Fruit fly (Drosophila melanogaster): ENCODE results near the gene Dnai2.

Gene Dnai2

dm6 chr3L:11707978-11708632 lies 9.0 kb upstream of the Dnai2 start, which contains the start of gene CG11658:
Gene CG11658, minus strand, starts transcription at chr3L:11708553.
- TF ChIP-seq CG10669 (GFP tag; optimal IDR thresholded peaks at IDR 0.05) (no peak), Sox15 (GFP tag; optimal IDR thresholded peaks at IDR 0.05) (no peak), CG34406 (GFP tag; optimal IDR thresholded peaks at IDR 0.05) (no peak), acj6 (GFP tag; optimal IDR thresholded peaks at IDR 0.05) (no peak), CG6808 (GFP tag; optimal IDR thresholded peaks at IDR 0.05) (peak; percentile 29), Eip75B (GFP tag; optimal IDR thresholded peaks at IDR 0.05) (no peak), CG11762 (GFP tag; optimal IDR thresholded peaks at IDR 0.05; ENCODE audit: insufficient read depth) (no peak), Ets96B (tag; optimal IDR thresholded peaks at IDR 0.05) (peak; percentile 39), Sox14 (GFP tag; optimal IDR thresholded peaks at IDR 0.05) (no peak), CG6163 (GFP tag; IDR thresholded peaks at IDR 0.05) (peak; percentile 77), CG6792 (GFP tag; optimal IDR thresholded peaks at IDR 0.05) (no peak), CG7368 (GFP tag; optimal IDR thresholded peaks at IDR 0.05) (no peak), vri (GFP tag; optimal IDR thresholded peaks at IDR 0.05) (peak; percentile 37), eg (GFP tag; IDR thresholded peaks at IDR 0.05) (peak; percentile 68; the same call in 2 of the 3 replicates), CG16779 (tag; optimal IDR thresholded peaks at IDR 0.05) (peak; percentile 57), fkh (GFP tag; optimal IDR thresholded peaks at IDR 0.05) (peak; percentile 39), CG6854 (GFP tag; optimal IDR thresholded peaks at IDR 0.05) (peak; percentile 26), CG4318 (GFP tag; optimal IDR thresholded peaks at IDR 0.05) (no peak), CG32006 (GFP tag; optimal IDR thresholded peaks at IDR 0.05) (no peak), Sox102F (GFP tag; optimal IDR thresholded peaks at IDR 0.05) (no peak), Hr4 (GFP tag; optimal IDR thresholded peaks at IDR 0.05) (no peak), pdm3 (GFP tag; optimal IDR thresholded peaks at IDR 0.05) (no peak), CG6276 (GFP tag; optimal IDR thresholded peaks at IDR 0.05) (peak; percentile 12), fd85E (GFP tag; optimal IDR thresholded peaks at IDR 0.05) (peak; percentile 6), spab (GFP tag; optimal IDR thresholded peaks at IDR 0.05) (no peak), Ets21C (GFP tag; optimal IDR thresholded peaks at IDR 0.05) (no peak), CG31627 (GFP tag; optimal IDR thresholded peaks at IDR 0.05) (no peak), OdsH (GFP tag; optimal IDR thresholded peaks at IDR 0.05) (no peak), Hr39 (GFP tag; optimal IDR thresholded peaks at IDR 0.05) (no peak), salr (GFP tag; optimal IDR thresholded peaks at IDR 0.05) (peak in 1 of 2 experiments; percentile 4), Smox (GFP tag; optimal IDR thresholded peaks at IDR 0.05) (no peak), ss (GFP tag; optimal IDR thresholded peaks at IDR 0.05) (peak; percentile 64 to 85), cyc (GFP tag; optimal IDR thresholded peaks at IDR 0.05) (no peak), esn (GFP tag; optimal IDR thresholded peaks at IDR 0.05) (no peak), CG11294 (GFP tag; IDR thresholded peaks at IDR 0.05) (no peak), CG8319 (GFP tag; optimal IDR thresholded peaks at IDR 0.05) (no peak), CG3919 (GFP tag; optimal IDR thresholded peaks at IDR 0.05) (no peak), Hr38 (GFP tag; optimal IDR thresholded peaks at IDR 0.05) (no peak), lz (GFP tag; optimal IDR thresholded peaks at IDR 0.05) (no peak), CG1621 (tag; optimal IDR thresholded peaks at IDR 0.05) (no peak), svp (GFP tag) (no peak), CG9139 (GFP tag; optimal IDR thresholded peaks at IDR 0.05) (peak; percentile 33), CG8119 (GFP tag; IDR thresholded peaks at IDR 0.05) (peak; percentile 48; the same call in 2 of the 3 replicates), Lpt (GFP tag; optimal IDR thresholded peaks at IDR 0.05) (peak; percentile 42), CG10631 (GFP tag; optimal IDR thresholded peaks at IDR 0.05) (no peak), topi (GFP tag; optimal IDR thresholded peaks at IDR 0.05) (no peak), CG11902 (GFP tag; optimal IDR thresholded peaks at IDR 0.05) (no peak), net (GFP tag; optimal IDR thresholded peaks at IDR 0.05) (no peak), achi (GFP tag; optimal IDR thresholded peaks at IDR 0.05) (no peak), Eip78C (GFP tag) (peak; percentile 40), Gug (GFP tag; IDR thresholded peaks at IDR 0.05) (no peak), CG8632 (GFP tag; optimal IDR thresholded peaks at IDR 0.05) (no peak)
